Worm (Caenorhabditis elegans): ENCODE results near the gene Y45F10D.15.
A peak's percentile ranks its signal among the peaks of the same experiment; 100 is the strongest.

DNA sequence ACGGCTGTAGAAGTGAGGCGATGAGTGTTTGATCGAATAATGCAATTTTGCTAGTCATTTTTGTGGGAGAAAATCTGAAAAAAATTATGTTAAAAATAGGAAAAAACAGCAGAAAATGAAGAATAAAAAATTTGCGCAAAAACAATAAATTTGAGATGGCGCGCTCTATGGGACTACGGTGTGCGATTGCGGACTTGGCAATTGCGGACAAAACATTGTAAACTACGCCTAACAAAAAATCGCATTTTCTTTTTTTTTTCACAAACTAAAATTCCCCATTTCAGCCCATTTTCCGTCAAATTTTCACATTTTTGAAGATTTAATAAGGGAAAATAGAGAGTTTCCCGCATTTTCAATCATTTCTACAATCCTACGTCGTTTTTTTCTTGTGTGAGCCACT is 32.1 kb downstream of the Y45F10D.15 start, which contains the start of the genes sas-6 and Y45F10D.7:
- TF ChIP-seq ama-1 (optimal IDR thresholded peaks at IDR 0.05): no peak
- no peak for TF ChIP-seq rnt-1 (tag; optimal IDR thresholded peaks at IDR 0.05)
- TF ChIP-seq pat-9 (tag; optimal IDR thresholded peaks at IDR 0.05): no peak
- no peak for TF ChIP-seq unc-55 (GFP tag; optimal IDR thresholded peaks at IDR 0.05)
- TF ChIP-seq elt-2 (tag; optimal IDR thresholded peaks at IDR 0.05): peak; percentile 55
- TF ChIP-seq ceh-31 (tag; optimal IDR thresholded peaks at IDR 0.05): peak; percentile 40
- TF ChIP-seq tbx-7 (tag; optimal IDR thresholded peaks at IDR 0.05): no peak
- TF ChIP-seq pqm-1 (tag; optimal IDR thresholded peaks at IDR 0.05): no peak
- TF ChIP-seq pha-4 (tag; optimal IDR thresholded peaks at IDR 0.05): no peak
- no peak for TF ChIP-seq nhr-11 (tag; optimal IDR thresholded peaks at IDR 0.05)
- TF ChIP-seq fkh-10 (GFP tag; optimal IDR thresholded peaks at IDR 0.05): no peak
- no peak for TF ChIP-seq eyg-1 (tag; optimal IDR thresholded peaks at IDR 0.05)
- peak; percentile 37 for TF ChIP-seq ceh-34 (tag; optimal IDR thresholded peaks at IDR 0.05)
